Worm (Caenorhabditis elegans) whole organism, L3 larva: ENCODE results near the gene K12H6.10.

Experiments
- ama-1 ChIP-seq: fragments of 150-350 bp; optimal IDR thresholded peaks from 2 replicates; lab custom pipeline; 2018
- elt-2 ChIP-seq: sonication (generic microtip); optimal IDR thresholded peaks from 2 replicates; lab custom pipeline; 2016; ENCODE audit warnings: missing genetic modification reagents, mild to moderate bottlenecking, missing genetic modification characterization, missing compliant biosample characterization
- lin-15B ChIP-seq: fragments of 150-350 bp; optimal IDR thresholded peaks from 2 replicates; lab custom pipeline; 2014; ENCODE audit warnings: missing biosample characterization, missing genetic modification characterization
- nfya-1 ChIP-seq: sonication (generic microtip); optimal IDR thresholded peaks from 2 replicates; lab custom pipeline; 2017; ENCODE audit warnings: missing genetic modification characterization, mild to moderate bottlenecking, missing compliant biosample characterization, antibody characterized with exemption, moderate library complexity; ENCODE audit not compliant: insufficient read depth
- nhr-237 ChIP-seq: fragments of 150-350 bp; optimal IDR thresholded peaks from 2 replicates; lab custom pipeline; 2014; ENCODE audit warnings: missing biosample characterization, missing genetic modification characterization
- nhr-28 ChIP-seq: fragments of 150-350 bp; optimal IDR thresholded peaks from 2 replicates; lab custom pipeline; 2014; ENCODE audit warnings: missing biosample characterization, missing genetic modification characterization
- pha-4 ChIP-seq: fragments of 150-350 bp; optimal IDR thresholded peaks from 2 replicates; lab custom pipeline; 2014; ENCODE audit warnings: missing biosample characterization, missing genetic modification reagents, missing genetic modification characterization
- skn-1 ChIP-seq: fragments of 150-350 bp; optimal IDR thresholded peaks from 2 replicates; lab custom pipeline; 2014; ENCODE audit warnings: missing biosample characterization, missing genetic modification characterization
- zag-1 ChIP-seq: fragments of 150-350 bp; optimal IDR thresholded peaks from 2 replicates; lab custom pipeline; 2014; ENCODE audit warnings: missing biosample characterization, missing genetic modification characterization

- no peak for TF ChIP-seq elt-2 (tag; lab: Kevin White, UChicago)
- no peak for TF ChIP-seq zag-1
- TF ChIP-seq lin-15B (tag; lab: Kevin White, UChicago), result no peak
- TF ChIP-seq pha-4 (tag; lab: Kevin White, UChicago), result no peak
- no peak for TF ChIP-seq ama-1 (lab: Kevin White, UChicago)
- TF ChIP-seq nfya-1 (tag; lab: Kevin White, UChicago), result no peak
- TF ChIP-seq nhr-237 (tag; lab: Kevin White, UChicago), result no peak
- TF ChIP-seq nhr-28 (tag; lab: Kevin White, UChicago), result no peak
- TF ChIP-seq skn-1, result no peak
These were observed 41.6 kb downstream of the K12H6.10 start, which contains the start of gene Y110A2AL.5 for ce11 chrII:2864229-2864628.
